Fruit fly (Drosophila melanogaster): ENCODE data around the gene CG32462.

dm6 chr3L:22836768-22837167 lies 16.5 kb downstream of the CG32462 start, which contains the start of the genes CG11226 and CG45428:
- no peak for TF ChIP-seq Jra (GFP tag; optimal IDR thresholded peaks at IDR 0.05)
- TF ChIP-seq CrebA (GFP tag; optimal IDR thresholded peaks at IDR 0.05; ENCODE audit: borderline replicate concordance), result no peak
- no peak for TF ChIP-seq dmrt93B (GFP tag; optimal IDR thresholded peaks at IDR 0.05)
- TF ChIP-seq pan (optimal IDR thresholded peaks at IDR 0.05), result no peak
- TF ChIP-seq Rel (GFP tag; optimal IDR thresholded peaks at IDR 0.05), result no peak
- TF ChIP-seq Rel (tag; optimal IDR thresholded peaks at IDR 0.05), result no peak
- TF ChIP-seq br (GFP tag; optimal IDR thresholded peaks at IDR 0.05), result no peak
- no peak for TF ChIP-seq Myc (optimal IDR thresholded peaks at IDR 0.05)
- no peak for TF ChIP-seq Dif (GFP tag; optimal IDR thresholded peaks at IDR 0.05; ENCODE audit: partially characterized antibody)
- no peak for TF ChIP-seq sage (GFP tag; optimal IDR thresholded peaks at IDR 0.05)
- TF ChIP-seq Dfd (GFP tag; optimal IDR thresholded peaks at IDR 0.05), result no peak

Data from whole organism, wandering third instar larva.